Worm (Caenorhabditis elegans) whole organism, L4 larva: ENCODE measurements around the gene fkh-4.
"Not testable (repeated sequence)": the region's sequence is repeated elsewhere in the genome, so short reads cannot be mapped to it uniquely, and the experiment has no call there.

ENCODE experiments used
- F10B5.3 ChIP-seq: sonication (generic microtip); optimal IDR thresholded peaks from 2 replicates; lab custom pipeline; 2016; ENCODE audit warnings: mild to moderate bottlenecking, missing genetic modification characterization, missing compliant biosample characterization
- F26F4.8 ChIP-seq: fragments of 200-800 bp; sonication (Bioruptor generic); conservative IDR thresholded peaks from 2 replicates; pipeline ENCODE4 v1.3.6; 2022; ENCODE audit warnings: missing genetic modification characterization, missing compliant biosample characterization
- F37D6.2 ChIP-seq: sonication (generic microtip); optimal IDR thresholded peaks from 2 replicates; lab custom pipeline; 2016; ENCODE audit warnings: mild to moderate bottlenecking, missing genetic modification characterization, missing compliant biosample characterization
- F44E2.7 ChIP-seq: fragments of 200-800 bp; sonication (Bioruptor generic); IDR thresholded peaks from 2 replicates; pipeline ENCODE4 v2.1.2; 2022; ENCODE audit warnings: missing genetic modification characterization, missing compliant biosample characterization
- Y105C5A.15 ChIP-seq: fragments of 200-800 bp; sonication (Bioruptor generic); IDR thresholded peaks from 2 replicates; pipeline ENCODE4 v1.3.6; 2022; ENCODE audit warnings: missing genetic modification characterization, missing compliant biosample characterization
- Y5F2A.4 ChIP-seq: fragments of 200-800 bp; sonication (Bioruptor generic); optimal IDR thresholded peaks from 2 replicates; lab custom pipeline; 2018; ENCODE audit warnings: mild to moderate bottlenecking, missing genetic modification characterization, missing compliant biosample characterization
- ZK337.2 ChIP-seq: fragments of 200-800 bp; sonication (Bioruptor generic); IDR thresholded peaks from 2 replicates; pipeline ENCODE4 v1.3.6; 2022; ENCODE audit warnings: missing genetic modification reagents, missing genetic modification characterization, missing compliant biosample characterization
- ZK546.5 ChIP-seq, 2 experiments: sonication (generic microtip); optimal IDR thresholded peaks; 2 replicates each; lab custom pipeline; 2017; ENCODE audit warnings: missing biosample characterization in 2 of 2, missing genetic modification characterization in 2 of 2
- aha-1 ChIP-seq: fragments of 150-350 bp; peaks from one replicate; lab custom pipeline; 2014; ENCODE audit warnings: missing biosample characterization, missing genetic modification characterization
- attf-4 ChIP-seq: sonication (generic microtip); optimal IDR thresholded peaks from 3 replicates; lab custom pipeline; 2017; ENCODE audit warnings: missing biosample characterization, missing genetic modification characterization
- ceh-44 ChIP-seq: fragments of 200-800 bp; sonication (Bioruptor generic); IDR thresholded peaks from 2 replicates; pipeline ENCODE4 v1.3.6; 2022; ENCODE audit warnings: missing genetic modification reagents, missing genetic modification characterization, missing compliant biosample characterization
- ctbp-1 ChIP-seq: fragments of 200-800 bp; sonication (Bioruptor generic); IDR thresholded peaks from 2 replicates; pipeline ENCODE4 v1.3.6; 2022; ENCODE audit warnings: missing genetic modification reagents, missing genetic modification characterization, missing compliant biosample characterization
- daf-16 ChIP-seq, 3 experiments: sonication (generic microtip); optimal IDR thresholded peaks; 2 replicates each; lab custom pipeline; 2016 to 2017; ENCODE audit warnings: missing genetic modification characterization in 3 of 3, missing genetic modification reagents in 3 of 3, mild to moderate bottlenecking in 2 of 3, missing compliant biosample characterization in 2 of 3, missing biosample characterization in 1 of 3, moderate library complexity in 1 of 3
- dmd-8 ChIP-seq: fragments of 200-800 bp; sonication (Bioruptor generic); IDR thresholded peaks from 2 replicates; pipeline ENCODE4 v1.3.6; 2022; ENCODE audit warnings: missing genetic modification characterization, missing compliant biosample characterization
- dpl-1 ChIP-seq: fragments of 150-350 bp; optimal IDR thresholded peaks from 2 replicates; lab custom pipeline; 2014; ENCODE audit warnings: missing biosample characterization, missing genetic modification reagents, missing genetic modification characterization
- duxl-1 ChIP-seq: sonication (generic microtip); optimal IDR thresholded peaks from 2 replicates; lab custom pipeline; 2016; ENCODE audit warnings: mild to moderate bottlenecking, missing genetic modification characterization, moderate library complexity, missing compliant biosample characterization; ENCODE audit not compliant: poor library complexity
- fos-1 ChIP-seq: fragments of 150-350 bp; optimal IDR thresholded peaks from 2 replicates; lab custom pipeline; 2014; ENCODE audit warnings: missing biosample characterization, missing genetic modification characterization
- gei-8 ChIP-seq: fragments of 200-800 bp; sonication (Bioruptor generic); optimal IDR thresholded peaks from 2 replicates; lab custom pipeline; 2018; ENCODE audit warnings: mild to moderate bottlenecking, missing genetic modification characterization, missing compliant biosample characterization
- hlh-11 ChIP-seq: fragments of 200-800 bp; sonication (Bioruptor generic); optimal IDR thresholded peaks from 2 replicates; lab custom pipeline; 2018; ENCODE audit warnings: mild to moderate bottlenecking, missing genetic modification characterization, missing compliant biosample characterization
- hlh-30 ChIP-seq: sonication (generic microtip); optimal IDR thresholded peaks from 2 replicates; lab custom pipeline; 2017; ENCODE audit warnings: antibody characterized with exemption, mild to moderate bottlenecking, missing genetic modification characterization, missing compliant biosample characterization; ENCODE audit not compliant: insufficient read depth
- hmg-1.1 ChIP-seq: fragments of 200-800 bp; sonication (Bioruptor generic); IDR thresholded peaks from 2 replicates; pipeline ENCODE4 v1.3.6; 2022; ENCODE audit warnings: missing genetic modification reagents, missing genetic modification characterization, missing compliant biosample characterization
- jun-1 ChIP-seq: fragments of 150-350 bp; optimal IDR thresholded peaks from 2 replicates; lab custom pipeline; 2014; ENCODE audit warnings: missing biosample characterization, missing genetic modification reagents, missing genetic modification characterization
- lin-1 ChIP-seq: fragments of 200-800 bp; sonication (Bioruptor generic); IDR thresholded peaks from 2 replicates; pipeline ENCODE4 v1.3.6; 2022; ENCODE audit warnings: missing genetic modification reagents, missing genetic modification characterization, missing compliant biosample characterization
- lin-13 ChIP-seq: fragments of 150-350 bp; optimal IDR thresholded peaks from 2 replicates; lab custom pipeline; 2014; ENCODE audit warnings: missing biosample characterization, missing genetic modification reagents, missing genetic modification characterization
- lin-29 ChIP-seq: fragments of 200-800 bp; sonication (Bioruptor generic); IDR thresholded peaks from 2 replicates; pipeline ENCODE4 v1.3.6; 2022; ENCODE audit warnings: missing genetic modification reagents, missing genetic modification characterization, missing compliant biosample characterization
- lin-38 ChIP-seq: fragments of 200-800 bp; sonication (Bioruptor generic); IDR thresholded peaks from 2 replicates; pipeline ENCODE4 v1.3.6; 2022; ENCODE audit warnings: missing genetic modification reagents, missing genetic modification characterization, missing compliant biosample characterization
- lir-3 ChIP-seq: sonication (generic microtip); optimal IDR thresholded peaks from 2 replicates; lab custom pipeline; 2016; ENCODE audit warnings: mild to moderate bottlenecking, missing genetic modification characterization, missing compliant biosample characterization
- mxl-2 ChIP-seq: fragments of 200-800 bp; sonication (Bioruptor generic); conservative IDR thresholded peaks from 2 replicates; pipeline ENCODE4 v1.3.6; 2022; ENCODE audit warnings: missing genetic modification reagents, missing genetic modification characterization, missing compliant biosample characterization
- nhr-237 ChIP-seq: sonication (generic microtip); optimal IDR thresholded peaks from 2 replicates; lab custom pipeline; 2017; ENCODE audit warnings: missing biosample characterization, missing genetic modification characterization
- nhr-41 ChIP-seq: fragments of 200-800 bp; sonication (Bioruptor generic); IDR thresholded peaks from 2 replicates; pipeline ENCODE4 v1.3.6; 2022; ENCODE audit warnings: missing genetic modification reagents, missing genetic modification characterization, missing compliant biosample characterization
- pha-4 ChIP-seq, 2 experiments: fragments of 150-350 bp in 1 of 2; fragments of 200-800 bp in 1 of 2; sonication (Bioruptor generic) in 1 of 2; IDR thresholded peaks in 1 of 2; optimal IDR thresholded peaks in 1 of 2; 2 replicates each; pipeline versions ENCODE4 v1.3.6 to Lab custom; 2014 to 2022; ENCODE audit warnings: missing genetic modification characterization in 2 of 2, missing genetic modification reagents in 2 of 2, missing biosample characterization in 1 of 2, missing compliant biosample characterization in 1 of 2
- sdz-12 ChIP-seq: fragments of 200-800 bp; sonication (Bioruptor generic); optimal IDR thresholded peaks from 2 replicates; lab custom pipeline; 2018; ENCODE audit warnings: mild to moderate bottlenecking, missing genetic modification characterization, missing compliant biosample characterization
- snpc-4 ChIP-seq: fragments of 150-350 bp; optimal IDR thresholded peaks from 2 replicates; lab custom pipeline; 2014; ENCODE audit warnings: missing biosample characterization, missing genetic modification characterization
- spr-1 ChIP-seq: sonication (generic microtip); optimal IDR thresholded peaks from 2 replicates; lab custom pipeline; 2016; ENCODE audit warnings: mild to moderate bottlenecking, missing genetic modification characterization, missing compliant biosample characterization
- tag-97 ChIP-seq: fragments of 200-800 bp; sonication (Bioruptor generic); IDR thresholded peaks from 2 replicates; pipeline ENCODE4 v1.3.6; 2022; ENCODE audit warnings: missing genetic modification characterization, missing compliant biosample characterization
- tra-1 ChIP-seq: fragments of 200-800 bp; sonication (Bioruptor generic); IDR thresholded peaks from 2 replicates; pipeline ENCODE4 v1.3.6; 2022; ENCODE audit warnings: missing genetic modification reagents, missing genetic modification characterization, missing compliant biosample characterization
- unc-39 ChIP-seq: sonication (generic microtip); optimal IDR thresholded peaks from 2 replicates; lab custom pipeline; 2017; ENCODE audit warnings: missing biosample characterization, missing genetic modification characterization
- unc-62 ChIP-seq, 3 experiments: fragments of 150-350 bp in 1 of 3; sonication (generic microtip); optimal IDR thresholded peaks in 2 of 3; peaks in 1 of 3; 1 replicate in 1 of 3; 2 replicates in 2 of 3; lab custom pipeline; 2014 to 2017; ENCODE audit warnings: missing biosample characterization in 3 of 3, missing genetic modification characterization in 3 of 3, missing genetic modification reagents in 3 of 3, missing genotype in 1 of 3
- vab-7 ChIP-seq: fragments of 200-800 bp; sonication (Bioruptor generic); IDR thresholded peaks from 2 replicates; pipeline ENCODE4 v1.3.6; 2022; ENCODE audit warnings: missing genetic modification reagents, missing genetic modification characterization, missing compliant biosample characterization
- zfp-3 ChIP-seq: fragments of 200-800 bp; sonication (Bioruptor generic); conservative IDR thresholded peaks from 2 replicates; pipeline ENCODE4 v1.3.6; 2022; ENCODE audit warnings: missing genetic modification reagents, missing genetic modification characterization, missing compliant biosample characterization
- zip-11 ChIP-seq: fragments of 200-800 bp; sonication (Bioruptor generic); IDR thresholded peaks from 2 replicates; pipeline ENCODE4 v1.3.6; 2022; ENCODE audit warnings: missing genetic modification characterization, missing compliant biosample characterization
- zip-2 ChIP-seq: fragments of 150-350 bp; optimal IDR thresholded peaks from 2 replicates; lab custom pipeline; 2014; ENCODE audit warnings: missing biosample characterization, missing genetic modification characterization

Gene fkh-4

DNA sequence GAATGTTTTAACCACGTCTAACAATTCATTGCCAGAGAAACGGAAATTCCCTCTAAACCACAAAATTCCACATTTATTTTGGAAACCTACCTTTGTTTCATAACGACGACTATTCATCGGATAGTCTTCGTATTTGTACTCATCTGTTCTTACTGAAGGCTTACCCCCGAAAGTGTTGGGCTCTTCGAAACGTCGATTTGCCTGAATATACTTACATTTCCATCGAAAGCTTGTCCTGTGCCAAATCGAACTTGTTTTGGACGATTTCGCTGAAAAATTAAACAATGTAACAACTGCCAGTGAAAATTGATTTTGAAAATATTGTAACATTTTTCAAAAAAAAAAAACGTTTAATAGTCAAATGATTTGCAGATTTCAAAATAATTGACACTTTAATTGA is 33.9 kb upstream of the fkh-4 start, which contains the start of gene F02D10.3:
F02D10.3 (minus strand) TSS at position 101 of the 400 bp plus-strand sequence.
- no peak for TF ChIP-seq unc-39
- TF ChIP-seq attf-4 (tag; lab: Kevin White, UChicago): no peak
- TF ChIP-seq vab-7 (GFP tag; lab: Robert Waterston, UW): no peak
- no peak for TF ChIP-seq F26F4.8 (GFP tag; lab: Robert Waterston, UW)
- no peak for TF ChIP-seq spr-1
- TF ChIP-seq hmg-1.1: no peak
- TF ChIP-seq lin-1 (GFP tag; lab: Robert Waterston, UW): no peak
- no peak for TF ChIP-seq lir-3
- TF ChIP-seq snpc-4 (tag; lab: Kevin White, UChicago): no peak
- TF ChIP-seq lin-13 (GFP tag; lab: Kevin White, UChicago): no peak
- TF ChIP-seq F10B5.3 (tag; lab: Kevin White, UChicago): no peak
- no peak for TF ChIP-seq ZK337.2 (GFP tag; lab: Robert Waterston, UW)
- no peak for TF ChIP-seq ZK546.5 (tag; optimal IDR thresholded peaks at IDR 0.05; lab: Kevin White, UChicago)
- TF ChIP-seq nhr-237 (tag; lab: Kevin White, UChicago): no peak

- peak; percentile 2 for TF ChIP-seq aha-1 (tag; lab: Kevin White, UChicago)
- TF ChIP-seq fos-1 (tag; lab: Kevin White, UChicago): no peak
These were observed 27.8 kb upstream of the fkh-4 start, which contains the start of gene flr-1 for ce11 chrX:13456442-13456841. TSS of gene flr-1 (minus strand) at chrX:13456542.

- TF ChIP-seq unc-62 (GFP tag; optimal IDR thresholded peaks at IDR 0.05 in 1 of 2; lab: Kevin White, UChicago): peak in 1 of 2 experiments; percentile 50
- TF ChIP-seq unc-62 (tag; optimal IDR thresholded peaks at IDR 0.05; lab: Kevin White, UChicago): no peak
- TF ChIP-seq tag-97 (GFP tag; lab: Robert Waterston, UW): no peak
These were observed 22.9 kb upstream of the fkh-4 start, which contains the start of gene F02D10.6 for ce11 chrX:13451578-13451977. TSS of gene F02D10.6 (minus strand) at chrX:13451678.

DNA sequence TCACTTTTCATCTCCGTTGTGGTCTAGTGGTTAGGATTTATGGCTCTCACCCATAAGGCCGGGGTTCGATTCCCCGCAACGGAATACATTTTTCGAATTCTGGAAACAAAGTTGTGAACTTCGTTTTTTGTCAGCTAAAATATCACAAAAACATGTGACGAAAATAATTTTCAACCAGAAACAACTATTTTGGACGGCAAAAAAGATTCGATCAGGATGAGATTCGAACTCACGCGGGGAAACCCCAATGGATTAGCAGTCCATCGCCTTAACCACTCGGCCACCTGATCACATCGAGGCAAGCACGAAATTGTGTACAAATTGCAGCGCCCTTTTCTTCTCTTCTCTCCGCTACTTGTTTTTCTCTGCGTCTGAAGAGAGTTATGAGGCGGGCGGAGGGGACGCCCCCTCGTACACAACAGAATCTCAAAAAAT is 20.0 kb upstream of the fkh-4 start:
- peak; percentile 73 to 81 for TF ChIP-seq daf-16 (GFP tag; optimal IDR thresholded peaks at IDR 0.05; lab: Kevin White, UChicago)
- TF ChIP-seq daf-16 (tag; optimal IDR thresholded peaks at IDR 0.05; lab: Kevin White, UChicago): peak; percentile 69
- peak; percentile 90; the same call in 1 of the 2 replicates for TF ChIP-seq dmd-8
- TF ChIP-seq ceh-44 (GFP tag; lab: Robert Waterston, UW): peak; percentile 33; the same call in 1 of the 2 replicates
- 0 out of 2 replicates have a peak, but pooled peaks have one; percentile 71 for TF ChIP-seq Y105C5A.15 (GFP tag; lab: Robert Waterston, UW)
- 0 out of 2 replicates have a peak, but pooled peaks have one; percentile 38 for TF ChIP-seq zip-11
- TF ChIP-seq pha-4 (GFP tag; IDR thresholded peaks at IDR 0.05; lab: Robert Waterston, UW): peak; percentile 83; the same call in 1 of the 2 replicates
- not testable (repeated sequence) for TF ChIP-seq pha-4 (tag; optimal IDR thresholded peaks at IDR 0.05; lab: Kevin White, UChicago)
- TF ChIP-seq mxl-2 (GFP tag; lab: Robert Waterston, UW): peak; percentile 43; the same call in 1 of the 2 replicates
- peak; percentile 75 for TF ChIP-seq F26F4.8 (GFP tag; lab: Robert Waterston, UW)
- TF ChIP-seq F37D6.2 (tag; lab: Kevin White, UChicago): peak; percentile 34
- peak; percentile 76 for TF ChIP-seq lin-38 (GFP tag; lab: Robert Waterston, UW)
- peak; percentile 78 for TF ChIP-seq lin-13 (GFP tag; lab: Kevin White, UChicago)
- TF ChIP-seq lin-29 (GFP tag; lab: Robert Waterston, UW): 0 out of 2 replicates have a peak, but pooled peaks have one; percentile 55
- peak; percentile 75 for TF ChIP-seq aha-1 (tag; lab: Kevin White, UChicago)
- TF ChIP-seq lir-3: peak; percentile 78
- TF ChIP-seq ZK337.2 (GFP tag; lab: Robert Waterston, UW): peak; percentile 77; the same call in 1 of the 2 replicates
- TF ChIP-seq zfp-3 (GFP tag; lab: Robert Waterston, UW): peak; percentile 73
- peak; percentile 90 for TF ChIP-seq tra-1 (GFP tag; lab: Robert Waterston, UW)
- peak; percentile 29 for TF ChIP-seq dpl-1 (GFP tag; lab: Kevin White, UChicago)
- TF ChIP-seq ctbp-1 (GFP tag; lab: Robert Waterston, UW): peak; percentile 88; the same call in 1 of the 2 replicates
- peak; percentile 69 for TF ChIP-seq zip-2 (tag; lab: Kevin White, UChicago)
- peak; percentile 78 for TF ChIP-seq duxl-1 (tag; lab: Kevin White, UChicago)
- TF ChIP-seq sdz-12: peak; percentile 12
- 0 out of 2 replicates have a peak, but pooled peaks have one; percentile 68 for TF ChIP-seq F44E2.7 (GFP tag; lab: Robert Waterston, UW)
- TF ChIP-seq hlh-30 (tag; lab: Kevin White, UChicago): peak; percentile 88
- TF ChIP-seq gei-8 (GFP tag; lab: Kevin White, UChicago): peak; percentile 63
- peak; percentile 54 for TF ChIP-seq F10B5.3 (tag; lab: Kevin White, UChicago)
- peak; percentile 83 for TF ChIP-seq hlh-11
- peak; percentile 14 for TF ChIP-seq jun-1 (tag; lab: Kevin White, UChicago)
- peak; percentile 64 for TF ChIP-seq Y5F2A.4 (GFP tag; lab: Kevin White, UChicago)
- peak; percentile 74; the same call in 1 of the 2 replicates for TF ChIP-seq nhr-41 (GFP tag; lab: Robert Waterston, UW)
